Fruit fly (Drosophila melanogaster) whole organism, embryonic: ENCODE results near the gene St2.
A peak's percentile ranks its signal among the peaks of the same experiment; 100 is the strongest.

Experiments
- Adf1 ChIP-seq: fragments of 200-800 bp; sonication (Bioruptor generic); IDR thresholded peaks from 2 replicates; pipeline ENCODE4 v1.3.6; 2022; ENCODE audit warnings: missing biosample characterization, missing genetic modification characterization
- Antp ChIP-seq: fragments of 200-800 bp; sonication (Bioruptor generic); optimal IDR thresholded peaks from 3 replicates; lab custom pipeline; 2016; ENCODE audit warnings: missing biosample characterization, missing genetic modification characterization
- Atf3 ChIP-seq: fragments of 200-800 bp; sonication (Bioruptor generic); optimal IDR thresholded peaks from 3 replicates; lab custom pipeline; 2016; ENCODE audit warnings: missing biosample characterization, missing genetic modification characterization
- CG10462 ChIP-seq: fragments of 200-800 bp; sonication (Bioruptor generic); optimal IDR thresholded peaks from 2 replicates; lab custom pipeline; 2016; ENCODE audit warnings: missing biosample characterization, missing genetic modification characterization
- CG10543 ChIP-seq: fragments of 200-800 bp; sonication (Bioruptor generic); optimal IDR thresholded peaks from 3 replicates; lab custom pipeline; 2017; ENCODE audit warnings: missing biosample characterization, mild to moderate bottlenecking, missing genetic modification characterization, moderate library complexity
- CG11723 ChIP-seq: fragments of 200-800 bp; sonication (Bioruptor generic); optimal IDR thresholded peaks from 2 replicates; lab custom pipeline; 2017; ENCODE audit warnings: missing biosample characterization, mild to moderate bottlenecking, missing genetic modification characterization
- CG12104 ChIP-seq: fragments of 200-800 bp; sonication (Bioruptor generic); optimal IDR thresholded peaks from 3 replicates; lab custom pipeline; 2016; ENCODE audit warnings: missing biosample characterization, missing genetic modification characterization
- CG1529 ChIP-seq: fragments of 200-800 bp; sonication (Bioruptor generic); optimal IDR thresholded peaks from 3 replicates; lab custom pipeline; 2018; ENCODE audit warnings: missing biosample characterization, missing genetic modification characterization
- CG15514 ChIP-seq: fragments of 200-800 bp; sonication (Bioruptor generic); optimal IDR thresholded peaks from 3 replicates; lab custom pipeline; 2017; ENCODE audit warnings: missing biosample characterization, missing genetic modification characterization, mild to moderate bottlenecking, moderate library complexity, missing genetic modification reagents
- CG1602 ChIP-seq: fragments of 200-800 bp; sonication (Bioruptor generic); optimal IDR thresholded peaks from 3 replicates; lab custom pipeline; 2016; ENCODE audit warnings: missing biosample characterization, missing genetic modification characterization
- CG17359 ChIP-seq: fragments of 200-800 bp; sonication (Bioruptor generic); optimal IDR thresholded peaks from 3 replicates; lab custom pipeline; 2018; ENCODE audit warnings: missing biosample characterization, mild to moderate bottlenecking, missing genetic modification characterization, moderate library complexity
- CG18599 ChIP-seq: fragments of 200-800 bp; sonication (Bioruptor generic); optimal IDR thresholded peaks from 3 replicates; lab custom pipeline; 2017; ENCODE audit warnings: missing biosample characterization, missing genetic modification characterization, mild to moderate bottlenecking, moderate library complexity, missing genetic modification reagents
- CG18764 ChIP-seq: fragments of 200-800 bp; sonication (Bioruptor generic); optimal IDR thresholded peaks from 3 replicates; lab custom pipeline; 2016; ENCODE audit warnings: missing biosample characterization, missing genetic modification characterization
- CG33557 ChIP-seq: fragments of 200-800 bp; sonication (Bioruptor generic); optimal IDR thresholded peaks from 2 replicates; lab custom pipeline; 2019; ENCODE audit warnings: missing biosample characterization, mild to moderate bottlenecking, missing genetic modification characterization, moderate library complexity
- CG3726 ChIP-seq: fragments of 200-800 bp; sonication (Bioruptor generic); IDR thresholded peaks from 3 replicates; pipeline ENCODE4, ENCODE4 v1.3.6; 2022; ENCODE audit warnings: missing biosample characterization, missing genetic modification characterization
- CG6683 ChIP-seq: fragments of 200-800 bp; sonication (Bioruptor generic); optimal IDR thresholded peaks from 2 replicates; lab custom pipeline; 2017; ENCODE audit warnings: missing biosample characterization, mild to moderate bottlenecking, missing genetic modification characterization, missing genetic modification reagents
- CG7556 ChIP-seq: fragments of 200-800 bp; sonication (Bioruptor generic); optimal IDR thresholded peaks from 2 replicates; lab custom pipeline; 2017; ENCODE audit warnings: missing biosample characterization, mild to moderate bottlenecking, missing genetic modification characterization
- Dll ChIP-seq: fragments of 200-800 bp; sonication (Bioruptor generic); IDR thresholded peaks from 4 replicates; pipeline ENCODE4 v1.3.6; 2022; ENCODE audit warnings: missing biosample characterization, missing genetic modification characterization; ENCODE audit not compliant: partially characterized antibody
- Dp ChIP-seq: fragments of 200-800 bp; sonication (Bioruptor generic); optimal IDR thresholded peaks from 2 replicates; lab custom pipeline; 2018; ENCODE audit warnings: missing biosample characterization, mild to moderate bottlenecking, missing genetic modification characterization, moderate library complexity
- Elba2 ChIP-seq: fragments of 200-800 bp; sonication (Bioruptor generic); optimal IDR thresholded peaks from 3 replicates; lab custom pipeline; 2016; ENCODE audit warnings: missing biosample characterization, missing genetic modification characterization
- Gug ChIP-seq: fragments of 200-800 bp; sonication (Bioruptor generic); IDR thresholded peaks from 4 replicates; pipeline ENCODE4 v1.3.6; 2022; ENCODE audit warnings: missing biosample characterization, missing genetic modification characterization
- Meics ChIP-seq: fragments of 200-800 bp; sonication (Bioruptor generic); optimal IDR thresholded peaks from 2 replicates; lab custom pipeline; 2017; ENCODE audit warnings: missing biosample characterization, mild to moderate bottlenecking, missing genetic modification characterization
- Mrtf ChIP-seq: fragments of 200-800 bp; sonication (Bioruptor generic); IDR thresholded peaks from 3 replicates; pipeline ENCODE4 v1.3.6; 2022; ENCODE audit warnings: missing biosample characterization, missing genetic modification characterization
- Myb ChIP-seq: fragments of 200-800 bp; sonication (Bioruptor generic); optimal IDR thresholded peaks from 2 replicates; lab custom pipeline; 2016; ENCODE audit warnings: missing biosample characterization, missing genetic modification characterization
- NC2α ChIP-seq: fragments of 200-800 bp; sonication (Bioruptor generic); optimal IDR thresholded peaks from 2 replicates; lab custom pipeline; 2016; ENCODE audit warnings: missing biosample characterization, missing genetic modification characterization
- Sox100B ChIP-seq: fragments of 200-800 bp; sonication (Bioruptor generic); optimal IDR thresholded peaks from 3 replicates; lab custom pipeline; 2018; ENCODE audit warnings: missing biosample characterization, mild to moderate bottlenecking, missing genetic modification characterization
- Sry-δ ChIP-seq: fragments of 200-800 bp; sonication (Bioruptor generic); optimal IDR thresholded peaks from 2 replicates; lab custom pipeline; 2016; ENCODE audit warnings: missing biosample characterization, missing genetic modification characterization
- Usf ChIP-seq: fragments of 200-800 bp; sonication (Bioruptor generic); optimal IDR thresholded peaks from 2 replicates; lab custom pipeline; 2017; ENCODE audit warnings: missing genotype, missing biosample characterization, missing genetic modification characterization
- Xrp1 ChIP-seq: fragments of 200-800 bp; sonication (Bioruptor generic); IDR thresholded peaks from 2 replicates; pipeline ENCODE4 v1.3.6; 2022; ENCODE audit warnings: missing biosample characterization, missing genetic modification characterization
- YL-1 ChIP-seq: fragments of 200-800 bp; sonication (Bioruptor generic); optimal IDR thresholded peaks from 3 replicates; lab custom pipeline; 2017; ENCODE audit warnings: missing biosample characterization, mild to moderate bottlenecking, missing genetic modification characterization
- ato ChIP-seq: fragments of 200-800 bp; sonication (Bioruptor generic); IDR thresholded peaks from 2 replicates; pipeline ENCODE4 v1.3.6; 2022; ENCODE audit warnings: missing biosample characterization, missing genetic modification characterization; ENCODE audit not compliant: partially characterized antibody
- chif ChIP-seq, 2 experiments: fragments of 200-800 bp; sonication (Bioruptor generic); optimal IDR thresholded peaks; 3 replicates each; lab custom pipeline; 2016; ENCODE audit warnings: missing biosample characterization in 2 of 2, missing genetic modification characterization in 2 of 2
- ci ChIP-seq: fragments of 200-800 bp; sonication (Bioruptor generic); IDR thresholded peaks from 3 replicates; pipeline ENCODE4 v1.3.6; 2022; ENCODE audit warnings: missing biosample characterization, missing genetic modification characterization
- da ChIP-seq: fragments of 200-800 bp; sonication (Bioruptor generic); optimal IDR thresholded peaks from 2 replicates; lab custom pipeline; 2016; ENCODE audit warnings: missing biosample characterization, missing genetic modification characterization
- dpn ChIP-seq, 2 experiments: fragments of 200-800 bp; sonication (Bioruptor generic); optimal IDR thresholded peaks; 3 replicates each; lab custom pipeline; 2016; ENCODE audit warnings: missing biosample characterization in 2 of 2, missing genetic modification characterization in 2 of 2
- esg ChIP-seq: fragments of 200-800 bp; sonication (Bioruptor generic); conservative IDR thresholded peaks from 2 replicates; pipeline ENCODE4 v1.3.6; 2022; ENCODE audit warnings: missing biosample characterization, missing genetic modification characterization
- exex ChIP-seq: fragments of 200-800 bp; sonication (Bioruptor generic); optimal IDR thresholded peaks from 4 replicates; lab custom pipeline; 2018; ENCODE audit warnings: missing biosample characterization, mild to moderate bottlenecking, missing genetic modification characterization, moderate library complexity
- gce ChIP-seq: fragments of 200-800 bp; sonication (Bioruptor generic); IDR thresholded peaks from 3 replicates; pipeline ENCODE4 v1.3.6; 2022; ENCODE audit warnings: missing biosample characterization, missing genetic modification characterization
- gfzf ChIP-seq: fragments of 200-800 bp; sonication (Bioruptor generic); optimal IDR thresholded peaks from 2 replicates; lab custom pipeline; 2016; ENCODE audit warnings: missing biosample characterization, mild to moderate bottlenecking, missing genetic modification characterization, moderate library complexity
- gsb-n ChIP-seq: fragments of 200-800 bp; sonication (Bioruptor generic); optimal IDR thresholded peaks from 3 replicates; lab custom pipeline; 2018; ENCODE audit warnings: missing biosample characterization, mild to moderate bottlenecking, missing genetic modification characterization
- hb ChIP-seq: fragments of 200-800 bp; sonication (Bioruptor generic); IDR thresholded peaks from 3 replicates; pipeline ENCODE4 v1.3.6; 2022; ENCODE audit warnings: missing biosample characterization, missing genetic modification characterization; ENCODE audit not compliant: partially characterized antibody
- her ChIP-seq: fragments of 200-800 bp; sonication (Bioruptor generic); optimal IDR thresholded peaks from 2 replicates; lab custom pipeline; 2016; ENCODE audit warnings: missing biosample characterization, missing genetic modification characterization
- kah ChIP-seq: fragments of 200-800 bp; sonication (Bioruptor generic); optimal IDR thresholded peaks from 2 replicates; lab custom pipeline; 2018; ENCODE audit warnings: missing biosample characterization, mild to moderate bottlenecking, missing genetic modification characterization
- pfk ChIP-seq: fragments of 200-800 bp; sonication (Bioruptor generic); optimal IDR thresholded peaks from 2 replicates; lab custom pipeline; 2018; ENCODE audit warnings: missing biosample characterization, mild to moderate bottlenecking, missing genetic modification characterization, moderate library complexity
- salm ChIP-seq: fragments of 200-800 bp; sonication (Bioruptor generic); optimal IDR thresholded peaks from 2 replicates; lab custom pipeline; 2018; ENCODE audit warnings: missing biosample characterization, mild to moderate bottlenecking, missing genetic modification characterization
- slp2 ChIP-seq: fragments of 200-800 bp; sonication (Bioruptor generic); optimal IDR thresholded peaks from 2 replicates; lab custom pipeline; 2016; ENCODE audit warnings: missing biosample characterization, missing genetic modification characterization
- so ChIP-seq: fragments of 200-800 bp; sonication (Bioruptor generic); IDR thresholded peaks from 3 replicates; pipeline ENCODE4 v1.3.6; 2022; ENCODE audit warnings: missing biosample characterization, missing genetic modification characterization
- tap ChIP-seq: fragments of 200-800 bp; optimal IDR thresholded peaks from 3 replicates; lab custom pipeline; 2019; ENCODE audit warnings: missing biosample characterization, mild to moderate bottlenecking, missing genetic modification characterization, moderate library complexity
- tup ChIP-seq: fragments of 200-800 bp; sonication (Bioruptor generic); optimal IDR thresholded peaks from 2 replicates; lab custom pipeline; 2016; ENCODE audit warnings: missing biosample characterization, mild to moderate bottlenecking, missing genetic modification characterization, moderate library complexity
- vfl ChIP-seq: fragments of 200-800 bp; sonication (Bioruptor generic); optimal IDR thresholded peaks from 2 replicates; lab custom pipeline; 2016; ENCODE audit warnings: missing biosample characterization, missing genetic modification characterization
- wek ChIP-seq: fragments of 200-800 bp; sonication (Bioruptor generic); optimal IDR thresholded peaks from 3 replicates; lab custom pipeline; 2018; ENCODE audit warnings: missing biosample characterization, mild to moderate bottlenecking, missing genetic modification characterization, moderate library complexity
- wor ChIP-seq: fragments of 200-800 bp; sonication (Bioruptor generic); IDR thresholded peaks from 2 replicates; pipeline ENCODE4 v1.3.6; 2022; ENCODE audit warnings: missing biosample characterization, missing genetic modification characterization

Gene St2

dm6 chr3R:9266765-9267164, 15.1 kb downstream of the St2 start, which contains the start of the genes TrpRS and Vps16A:
TSS of gene TrpRS (minus strand) at chr3R:9266904.
TSS of gene Vps16A (plus strand) at chr3R:9267019.
- TF ChIP-seq Dll, result peak; percentile 96
- no peak for TF ChIP-seq CG10543 (GFP tag; lab: Kevin White, UChicago)
- no peak for TF ChIP-seq CG10462 (GFP tag; lab: Kevin White, UChicago)
- peak; percentile 39; the same call in 1 of the 3 replicates for TF ChIP-seq ci
- peak; percentile 94 for TF ChIP-seq ato
- no peak for TF ChIP-seq dpn (GFP tag; optimal IDR thresholded peaks at IDR 0.05; lab: Kevin White, UChicago)
- no peak for TF ChIP-seq wek (GFP tag; lab: Kevin White, UChicago)
- peak; percentile 97 for TF ChIP-seq hb (GFP tag; lab: Robert Waterston, UW)
- no peak for TF ChIP-seq Sox100B (GFP tag; lab: Kevin White, UChicago)
- TF ChIP-seq Sry-δ (GFP tag; lab: Kevin White, UChicago), result peak; percentile 89
- TF ChIP-seq CG18599 (GFP tag; lab: Kevin White, UChicago), result no peak
- TF ChIP-seq CG11723, result no peak
- peak; percentile 23 for TF ChIP-seq gfzf (GFP tag; lab: Kevin White, UChicago)
- no peak for TF ChIP-seq slp2
- TF ChIP-seq Mrtf (GFP tag; lab: Robert Waterston, UW), result no peak
- peak; percentile 78 for TF ChIP-seq exex (tag; lab: Kevin White, UChicago)
- no peak for TF ChIP-seq da (GFP tag; lab: Kevin White, UChicago)
- no peak for TF ChIP-seq CG12104 (GFP tag; lab: Kevin White, UChicago)
- TF ChIP-seq Usf, result no peak
- no peak for TF ChIP-seq Gug
- TF ChIP-seq vfl (GFP tag; lab: Kevin White, UChicago), result no peak
- TF ChIP-seq CG33557 (GFP tag; lab: Kevin White, UChicago), result peak; percentile 22
- TF ChIP-seq wor, result no peak
- no peak for TF ChIP-seq tup
- no peak for TF ChIP-seq Adf1
- no peak for TF ChIP-seq CG17359 (tag; lab: Kevin White, UChicago)
- no peak for TF ChIP-seq tap
- no peak for TF ChIP-seq Meics (GFP tag; lab: Kevin White, UChicago)
- TF ChIP-seq kah (GFP tag; lab: Kevin White, UChicago), result no peak
- TF ChIP-seq CG1602 (GFP tag; lab: Kevin White, UChicago), result no peak
- TF ChIP-seq Elba2 (GFP tag; lab: Kevin White, UChicago), result peak; percentile 82
- no peak for TF ChIP-seq CG3726
- TF ChIP-seq CG18764 (GFP tag; lab: Kevin White, UChicago), result peak; percentile 13
- TF ChIP-seq salm, result no peak
- TF ChIP-seq gce (GFP tag; lab: Robert Waterston, UW), result no peak
- TF ChIP-seq Myb (GFP tag; lab: Kevin White, UChicago), result peak; percentile 12
- TF ChIP-seq her (GFP tag; lab: Kevin White, UChicago), result peak; percentile 29
- no peak for TF ChIP-seq so (GFP tag; lab: Robert Waterston, UW)
- TF ChIP-seq pfk (GFP tag; lab: Kevin White, UChicago), result no peak
- peak; percentile 61 for TF ChIP-seq Dp (GFP tag; lab: Kevin White, UChicago)
- TF ChIP-seq Antp, result no peak
- TF ChIP-seq CG6683 (GFP tag; lab: Kevin White, UChicago), result no peak
- TF ChIP-seq YL-1 (GFP tag; lab: Kevin White, UChicago), result peak; percentile 92
- TF ChIP-seq Xrp1 (GFP tag; lab: Robert Waterston, UW), result no peak
- peak; percentile 62 for TF ChIP-seq CG15514
- no peak for TF ChIP-seq esg (GFP tag; lab: Robert Waterston, UW)
- TF ChIP-seq chif (GFP tag; optimal IDR thresholded peaks at IDR 0.05; lab: Kevin White, UChicago), result peak in 1 of 2 experiments; percentile 19
- no peak for TF ChIP-seq CG1529 (GFP tag; lab: Kevin White, UChicago)
- no peak for TF ChIP-seq NC2α (GFP tag; lab: Kevin White, UChicago)
- no peak for TF ChIP-seq gsb-n (tag; lab: Kevin White, UChicago)
- no peak for TF ChIP-seq CG7556 (GFP tag; lab: Kevin White, UChicago)
- no peak for TF ChIP-seq Atf3
